Worm (Caenorhabditis elegans): ENCODE measurements around the gene Y53G8AM.4.

Y53G8AM.4 gene

ce11 chrIII:3249038-3249420 is 6.4 kb downstream of the Y53G8AM.4 start (continued):
- TF ChIP-seq Y105C5A.15 (GFP tag; IDR thresholded peaks at IDR 0.05) (peak; percentile 73; the same call in 1 of the 2 replicates), mdl-1 (tag; optimal IDR thresholded peaks at IDR 0.05) (no peak), madf-5 (GFP tag; IDR thresholded peaks at IDR 0.05) (peak; percentile 71 to 90; a peak in 3 of 4 replicates), fos-1 (tag; optimal IDR thresholded peaks at IDR 0.05) (no peak), nhr-11 (tag; optimal IDR thresholded peaks at IDR 0.05) (no peak), zfp-3 (GFP tag; conservative IDR thresholded peaks at IDR 0.05) (0 out of 2 replicates have a peak, but pooled peaks have one; percentile 7), hlh-11 (tag; optimal IDR thresholded peaks at IDR 0.05) (no peak), gei-8 (GFP tag; optimal IDR thresholded peaks at IDR 0.05) (peak; percentile 61), ceh-32 (tag; optimal IDR thresholded peaks at IDR 0.05; ENCODE audit: poor library complexity) (no peak), lin-15B (tag; optimal IDR thresholded peaks at IDR 0.05) (no peak), rbr-2 (tag; optimal IDR thresholded peaks at IDR 0.05) (no peak), madf-9 (GFP tag; conservative IDR thresholded peaks at IDR 0.05) (peak; percentile 83), pha-4 (GFP tag; IDR thresholded peaks at IDR 0.05) (peak; percentile 86), pha-4 (tag; optimal IDR thresholded peaks at IDR 0.05) (no peak), sdz-12 (GFP tag; optimal IDR thresholded peaks at IDR 0.05) (peak; percentile 16), R02D3.7 (tag; optimal IDR thresholded peaks at IDR 0.05) (no peak), jun-1 (tag; optimal IDR thresholded peaks at IDR 0.05) (no peak), dpl-1 (GFP tag; optimal IDR thresholded peaks at IDR 0.05) (no peak), nhr-77 (tag; optimal IDR thresholded peaks at IDR 0.05) (no peak), Y5F2A.4 (GFP tag; optimal IDR thresholded peaks at IDR 0.05) (no peak), daf-12 (tag; optimal IDR thresholded peaks at IDR 0.05) (no peak), hlh-30 (tag; optimal IDR thresholded peaks at IDR 0.05; ENCODE audit: insufficient read depth) (no peak), mdt-29 (GFP tag; IDR thresholded peaks at IDR 0.05) (peak; percentile 57; the same call in 1 of the 2 replicates), nhr-111 (GFP tag; optimal IDR thresholded peaks at IDR 0.05) (no peak), nhr-76 (tag; optimal IDR thresholded peaks at IDR 0.05) (no peak), ceh-44 (GFP tag; IDR thresholded peaks at IDR 0.05) (no peak), lir-3 (tag; optimal IDR thresholded peaks at IDR 0.05) (peak; percentile 52), F10B5.3 (tag; optimal IDR thresholded peaks at IDR 0.05) (peak; percentile 59), T26A8.4 (GFP tag; IDR thresholded peaks at IDR 0.05) (peak; percentile 74), ztf-7 (tag; optimal IDR thresholded peaks at IDR 0.05) (peak; percentile 11), ZK546.5 (tag; optimal IDR thresholded peaks at IDR 0.05) (no peak), lin-39 (tag; optimal IDR thresholded peaks at IDR 0.05) (no peak), nhr-28 (tag; optimal IDR thresholded peaks at IDR 0.05) (no peak), ZK337.2 (GFP tag; IDR thresholded peaks at IDR 0.05) (peak; percentile 71), F44E2.7 (GFP tag; IDR thresholded peaks at IDR 0.05) (peak; percentile 89), unc-130 (GFP tag; optimal IDR thresholded peaks at IDR 0.05) (no peak), lin-1 (GFP tag; IDR thresholded peaks at IDR 0.05) (peak; percentile 14; the same call in 1 of the 2 replicates), mep-1 (tag; optimal IDR thresholded peaks at IDR 0.05) (peak; percentile 23), dmd-9 (GFP tag; IDR thresholded peaks at IDR 0.05) (0 out of 2 replicates have a peak, but pooled peaks have one; percentile 19)

DNA sequence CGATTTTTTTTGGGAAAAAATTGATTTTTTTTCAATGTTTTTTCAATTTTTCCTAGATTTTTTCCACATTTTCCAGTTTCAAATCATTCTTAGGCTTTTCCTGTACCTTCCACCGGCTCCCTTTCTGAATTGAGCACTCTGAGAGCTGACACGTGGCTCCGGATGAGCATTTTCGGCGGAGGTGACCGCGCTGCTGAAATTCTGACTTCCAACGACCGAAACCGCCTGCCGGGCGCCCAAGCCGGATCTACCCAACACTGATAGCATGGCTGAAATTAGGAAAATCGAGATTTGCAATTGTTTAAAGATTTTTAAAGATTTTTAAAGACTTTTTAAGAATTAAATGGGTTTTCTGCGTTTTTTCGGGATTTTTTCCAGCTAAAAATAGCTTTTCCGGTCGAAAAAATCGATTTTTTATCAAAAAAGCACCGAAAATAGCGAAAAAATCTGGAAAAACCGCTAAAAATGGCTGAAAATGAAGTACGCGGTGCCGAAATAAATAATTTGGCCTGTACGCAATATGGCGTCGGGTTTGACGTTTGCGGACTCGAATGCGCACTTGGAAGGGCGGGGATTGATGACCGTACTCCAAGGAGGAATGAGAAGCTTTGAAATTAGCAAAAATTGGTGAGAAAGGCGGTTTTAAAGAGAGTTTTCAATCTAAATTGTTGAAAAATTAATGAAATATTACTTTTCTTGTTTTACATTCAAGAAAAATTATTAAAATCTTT is 7.0 kb downstream of the Y53G8AM.4 start, which contains the start of gene nduf-9:
nduf-9 (minus strand) TSS at position 269 of the 731 bp plus-strand sequence.
- TF ChIP-seq rbr-2 (tag; optimal IDR thresholded peaks at IDR 0.05): peak; percentile 6
- TF ChIP-seq ceh-20 (GFP tag; IDR thresholded peaks at IDR 0.05): no peak
- TF ChIP-seq spr-3 (GFP tag; optimal IDR thresholded peaks at IDR 0.05): no peak
- TF ChIP-seq lim-7 (GFP tag; IDR thresholded peaks at IDR 0.05): no peak
- TF ChIP-seq nhr-10 (tag; optimal IDR thresholded peaks at IDR 0.05): no peak
- TF ChIP-seq hmg-1.1 (GFP tag; IDR thresholded peaks at IDR 0.05): peak; percentile 8; the same call in 1 of the 2 replicates
- no peak for TF ChIP-seq D1046.2 (GFP tag; IDR thresholded peaks at IDR 0.05)
- no peak for TF ChIP-seq F37D6.2 (tag; optimal IDR thresholded peaks at IDR 0.05)
- TF ChIP-seq nhr-102 (tag; optimal IDR thresholded peaks at IDR 0.05): no peak
- TF ChIP-seq cey-2 (tag; optimal IDR thresholded peaks at IDR 0.05; ENCODE audit: borderline replicate concordance, insufficient read depth): no peak
- TF ChIP-seq ctbp-1 (GFP tag; IDR thresholded peaks at IDR 0.05): no peak
- TF ChIP-seq ceh-28 (tag; optimal IDR thresholded peaks at IDR 0.05): no peak
- no peak for TF ChIP-seq php-3 (GFP tag; IDR thresholded peaks at IDR 0.05)
- no peak for TF ChIP-seq Y75B8A.6 (GFP tag; IDR thresholded peaks at IDR 0.05)

Measured in whole organism, L4 larva.